Worm (Caenorhabditis elegans) whole organism, midembryonic: Measurements from ENCODE around the gene F21H7.12.

ENCODE experiments used
- cog-1 ChIP-seq: sonication (generic microtip); optimal IDR thresholded peaks from 2 replicates; lab custom pipeline; 2016; ENCODE audit warnings: missing genetic modification characterization, missing compliant biosample characterization
- klf-2 ChIP-seq: fragments of 200-800 bp; sonication (Bioruptor generic); conservative IDR thresholded peaks from 2 replicates; pipeline ENCODE4 v1.3.6; 2022; ENCODE audit warnings: missing genetic modification reagents, missing genetic modification characterization, missing compliant biosample characterization
- ztf-23 ChIP-seq: fragments of 200-800 bp; sonication (Bioruptor generic); IDR thresholded peaks from 2 replicates; pipeline ENCODE4 v1.3.6; 2022; ENCODE audit warnings: missing genetic modification reagents, missing genetic modification characterization, missing compliant biosample characterization

DNA sequence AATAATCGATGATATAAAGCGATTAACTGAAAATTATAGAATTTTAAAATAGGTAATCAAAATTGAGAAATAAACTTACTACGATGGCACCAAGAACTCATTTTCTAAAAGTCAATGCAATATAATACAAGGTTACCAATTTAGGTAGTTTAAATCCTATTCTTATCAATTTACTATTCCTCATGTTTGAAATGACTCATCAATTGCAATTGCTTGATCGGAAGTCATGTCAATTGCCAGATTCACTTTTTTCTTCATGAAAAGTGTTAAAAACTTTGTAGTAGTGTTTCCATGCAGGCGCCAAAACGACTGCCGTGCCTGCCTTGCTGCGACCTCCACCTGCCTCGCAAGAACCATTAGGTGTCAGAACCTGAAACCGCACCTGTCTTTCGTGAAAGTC lies 3.4 kb upstream of the F21H7.12 start, which contains the start of gene F11A5.13:
- no peak for TF ChIP-seq klf-2 (GFP tag; lab: Robert Waterston, UW)
- no peak for TF ChIP-seq cog-1 (tag; lab: Kevin White, UChicago)
- no peak for TF ChIP-seq ztf-23 (GFP tag; lab: Robert Waterston, UW)
